Fruit fly (Drosophila melanogaster) whole organism, wandering third instar larva: ENCODE data around the gene Prp3.

ENCODE experiments used
- Abd-B ChIP-seq: fragments of >200 bp; optimal IDR thresholded peaks from 2 replicates; lab custom pipeline; 2017; ENCODE audit warnings: missing biosample characterization, missing genetic modification characterization
- CG32264 ChIP-seq: fragments of 200-800 bp; sonication (Bioruptor generic); optimal IDR thresholded peaks from 2 replicates; lab custom pipeline; 2016; ENCODE audit warnings: missing biosample characterization, missing genetic modification characterization
- CG9705 ChIP-seq: fragments of 200-800 bp; sonication (Bioruptor generic); optimal IDR thresholded peaks from 2 replicates; lab custom pipeline; 2018; ENCODE audit warnings: missing biosample characterization, mild to moderate bottlenecking, missing genetic modification characterization
- CrebA ChIP-seq: fragments of 200-800 bp; sonication (Bioruptor generic); optimal IDR thresholded peaks from 2 replicates; lab custom pipeline; 2016; ENCODE audit warnings: missing biosample characterization, mild to moderate bottlenecking, missing genetic modification characterization, borderline replicate concordance
- Dfd ChIP-seq: fragments of >200 bp; optimal IDR thresholded peaks from 2 replicates; lab custom pipeline; 2017; ENCODE audit warnings: missing biosample characterization, missing genetic modification characterization
- Dif ChIP-seq: fragments of 200-275, 200-300 bp; sonication (Bioruptor generic); optimal IDR thresholded peaks from 2 replicates; lab custom pipeline; 2018; ENCODE audit warnings: missing biosample characterization, missing genetic modification characterization; ENCODE audit not compliant: partially characterized antibody
- GATAd ChIP-seq: sonication (Bioruptor generic); optimal IDR thresholded peaks from 2 replicates; lab custom pipeline; 2016; ENCODE audit warnings: missing biosample characterization, missing genetic modification characterization
- HLH106 ChIP-seq: fragments of 200-800 bp; optimal IDR thresholded peaks from 3 replicates; lab custom pipeline; 2019; ENCODE audit warnings: missing biosample characterization, mild to moderate bottlenecking, missing genetic modification characterization, moderate library complexity
- Hnf4 ChIP-seq: fragments of 200-800 bp; sonication (Bioruptor generic); optimal IDR thresholded peaks from 2 replicates; lab custom pipeline; 2016; ENCODE audit warnings: missing biosample characterization, mild to moderate bottlenecking, missing genetic modification characterization
- Hr78 ChIP-seq: fragments of >200 bp; optimal IDR thresholded peaks from 2 replicates; lab custom pipeline; 2017; ENCODE audit warnings: missing biosample characterization, missing genetic modification characterization
- Hr83 ChIP-seq: fragments of 200-300 bp; sonication (Bioruptor generic); optimal IDR thresholded peaks from 2 replicates; lab custom pipeline; 2016; ENCODE audit warnings: missing biosample characterization, mild to moderate bottlenecking, missing genetic modification characterization, moderate library complexity; ENCODE audit not compliant: poor library complexity, severe bottlenecking
- Jra ChIP-seq: sonication (Bioruptor generic); optimal IDR thresholded peaks from 2 replicates; lab custom pipeline; 2016; ENCODE audit warnings: missing biosample characterization, missing genetic modification characterization
- Mio ChIP-seq: sonication (Bioruptor generic); optimal IDR thresholded peaks from 2 replicates; lab custom pipeline; 2016; ENCODE audit warnings: missing biosample characterization, missing genetic modification characterization
- Myc ChIP-seq: fragments of >200 bp; optimal IDR thresholded peaks from 2 replicates; lab custom pipeline; 2017
- N ChIP-seq: fragments of >200 bp; optimal IDR thresholded peaks from 2 replicates; lab custom pipeline; 2018; ENCODE audit warnings: missing biosample characterization, missing external identifiers, missing genetic modification characterization
- OdsH ChIP-seq: fragments of 200-800 bp; sonication (Bioruptor generic); optimal IDR thresholded peaks from 2 replicates; lab custom pipeline; 2016; ENCODE audit warnings: missing biosample characterization, mild to moderate bottlenecking, missing genetic modification characterization
- Rel ChIP-seq, 2 experiments: fragments of 200-800 bp; sonication (Bioruptor generic) in 1 of 2; optimal IDR thresholded peaks; 2 replicates in 1 of 2; 3 replicates in 1 of 2; lab custom pipeline; 2016 to 2019; ENCODE audit warnings: mild to moderate bottlenecking in 2 of 2, missing biosample characterization in 2 of 2, missing genetic modification characterization in 2 of 2, moderate library complexity in 1 of 2
- Sp1 ChIP-seq: fragments of 200-800 bp; sonication (Bioruptor generic); optimal IDR thresholded peaks from 3 replicates; lab custom pipeline; 2019; ENCODE audit warnings: missing biosample characterization, mild to moderate bottlenecking, missing genetic modification characterization, moderate library complexity
- Vsx2 ChIP-seq: fragments of 200-300, 225-300 bp; sonication (Bioruptor generic); optimal IDR thresholded peaks from 2 replicates; lab custom pipeline; 2018; ENCODE audit warnings: missing biosample characterization, missing genetic modification characterization; ENCODE audit not compliant: partially characterized antibody
- br ChIP-seq: fragments of 200-800 bp; sonication (Bioruptor generic); optimal IDR thresholded peaks from 2 replicates; lab custom pipeline; 2016; ENCODE audit warnings: missing biosample characterization, missing genetic modification characterization
- brk ChIP-seq: fragments of 200-800 bp; sonication (Bioruptor generic); optimal IDR thresholded peaks from 2 replicates; lab custom pipeline; 2016; ENCODE audit warnings: missing biosample characterization, mild to moderate bottlenecking, missing genetic modification characterization
- dl ChIP-seq, 2 experiments: fragments of 175-275, 200-275 bp in 1 of 2; fragments of 200-275 bp in 1 of 2; sonication (Bioruptor generic); optimal IDR thresholded peaks; lab custom pipeline; 2018; ENCODE audit warnings: mild to moderate bottlenecking in 2 of 2, missing biosample characterization in 2 of 2, missing genetic modification characterization in 2 of 2, moderate library complexity in 2 of 2; ENCODE audit not compliant: partially characterized antibody in 2 of 2, insufficient read depth in 1 of 2
- dmrt93B ChIP-seq: fragments of 200-800 bp; sonication (Bioruptor generic); optimal IDR thresholded peaks from 2 replicates; lab custom pipeline; 2018; ENCODE audit warnings: missing biosample characterization, mild to moderate bottlenecking, missing genetic modification characterization
- dsf ChIP-seq: sonication (Bioruptor generic); optimal IDR thresholded peaks from 2 replicates; lab custom pipeline; 2016; ENCODE audit warnings: missing biosample characterization, missing genetic modification characterization, borderline replicate concordance
- ey ChIP-seq: fragments of 200-800 bp; sonication (Bioruptor generic); optimal IDR thresholded peaks from 2 replicates; lab custom pipeline; 2016; ENCODE audit warnings: missing biosample characterization, missing genetic modification characterization
- fru ChIP-seq: fragments of 200-800 bp; sonication (Bioruptor generic); optimal IDR thresholded peaks from 3 replicates; lab custom pipeline; 2016; ENCODE audit warnings: missing biosample characterization, mild to moderate bottlenecking, missing genetic modification characterization
- h ChIP-seq: fragments of 200-800 bp; sonication (Bioruptor generic); optimal IDR thresholded peaks from 3 replicates; lab custom pipeline; 2016; ENCODE audit warnings: missing biosample characterization, mild to moderate bottlenecking, missing genetic modification characterization
- jim ChIP-seq: fragments of 175-275, 200-325 bp; sonication (Bioruptor generic); optimal IDR thresholded peaks from 2 replicates; lab custom pipeline; 2016; ENCODE audit warnings: missing biosample characterization, mild to moderate bottlenecking, missing genetic modification characterization
- lola ChIP-seq: fragments of >200 bp; optimal IDR thresholded peaks from 2 replicates; lab custom pipeline; 2017; ENCODE audit warnings: missing biosample characterization, missing genetic modification characterization
- pan ChIP-seq: fragments of >200 bp; optimal IDR thresholded peaks from 2 replicates; lab custom pipeline; 2017
- psq ChIP-seq: fragments of 200-800 bp; sonication (Bioruptor generic); optimal IDR thresholded peaks from 3 replicates; lab custom pipeline; 2017; ENCODE audit warnings: missing biosample characterization, mild to moderate bottlenecking, missing genetic modification characterization, moderate library complexity
- rgr ChIP-seq: fragments of 200-800 bp; sonication (Bioruptor generic); optimal IDR thresholded peaks from 3 replicates; lab custom pipeline; 2016; ENCODE audit warnings: missing biosample characterization, mild to moderate bottlenecking, missing genetic modification characterization
- sv ChIP-seq: fragments of 200-800 bp; sonication (Bioruptor generic); optimal IDR thresholded peaks from 3 replicates; lab custom pipeline; 2016; ENCODE audit warnings: missing biosample characterization, missing genetic modification characterization
- usp ChIP-seq: fragments of >200 bp; optimal IDR thresholded peaks from 2 replicates; lab custom pipeline; 2017; ENCODE audit warnings: missing biosample characterization, missing genetic modification characterization
- woc ChIP-seq: sonication (Bioruptor generic); optimal IDR thresholded peaks from 2 replicates; lab custom pipeline; 2016; ENCODE audit warnings: missing biosample characterization, mild to moderate bottlenecking, missing genetic modification characterization

Gene Prp3

dm6 chr3L:19903400-19903846 is 6.7 kb upstream of the Prp3 start (continued):
- TF ChIP-seq CrebA (GFP tag; lab: Kevin White, UChicago) (peak; percentile 25), N (GFP tag; lab: Kevin White, UChicago) (no peak)

- TF ChIP-seq Rel (GFP tag; optimal IDR thresholded peaks at IDR 0.05; lab: Kevin White, UChicago) = no peak
- TF ChIP-seq Rel (tag; optimal IDR thresholded peaks at IDR 0.05; lab: Kevin White, UChicago) = peak; percentile 41
- TF ChIP-seq Sp1 (GFP tag; lab: Kevin White, UChicago) = no peak
Measured at dm6 chr3L:19904411-19905135, 5.5 kb upstream of the Prp3 start.

DNA sequence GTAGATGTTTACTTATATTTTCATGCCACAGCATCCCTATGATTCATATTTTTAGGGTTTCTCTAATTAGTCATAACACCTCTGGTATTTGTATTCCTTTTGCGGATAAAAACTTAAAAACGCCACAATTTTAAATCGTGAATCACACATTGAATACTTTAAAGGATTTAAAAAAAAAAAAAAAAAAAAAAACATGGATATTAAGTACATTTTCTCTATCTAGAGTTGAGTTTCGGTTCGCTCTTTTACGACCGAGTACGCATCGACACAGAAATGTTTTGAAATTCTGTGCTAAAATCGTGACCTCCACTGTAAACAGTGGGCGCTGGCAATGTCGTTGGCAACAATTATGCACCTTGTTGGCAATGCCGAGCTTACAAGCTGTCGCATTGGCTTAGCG is 4.7 kb upstream of the Prp3 start:
- TF ChIP-seq rgr (GFP tag; lab: Kevin White, UChicago) (peak; percentile 40), pan (no peak), OdsH (GFP tag; lab: Kevin White, UChicago) (peak; percentile 6), CrebA (GFP tag; lab: Kevin White, UChicago) (no peak), N (GFP tag; lab: Kevin White, UChicago) (no peak), Dfd (no peak), sv (GFP tag; lab: Kevin White, UChicago) (peak; percentile 31), h (GFP tag; lab: Kevin White, UChicago) (peak; percentile 35), ey (GFP tag; lab: Kevin White, UChicago) (peak; percentile 33), br (GFP tag; lab: Kevin White, UChicago) (peak; percentile 18), woc (GFP tag; lab: Kevin White, UChicago) (no peak), Dif (no peak), psq (GFP tag; lab: Kevin White, UChicago) (peak; percentile 5)

- no peak for TF ChIP-seq Myc
- no peak for TF ChIP-seq psq (GFP tag; lab: Kevin White, UChicago)
- TF ChIP-seq Dif = no peak
- TF ChIP-seq OdsH (GFP tag; lab: Kevin White, UChicago) = no peak
- TF ChIP-seq Sp1 (GFP tag; lab: Kevin White, UChicago) = no peak
- TF ChIP-seq GATAd = no peak
- TF ChIP-seq dl (GFP tag; optimal IDR thresholded peaks at IDR 0.05; lab: Kevin White, UChicago; ENCODE audit: insufficient read depth in 1 of 2, partially characterized antibody in 2 of 2) = no peak
- no peak for TF ChIP-seq CG9705
- no peak for TF ChIP-seq Mio (GFP tag; lab: Kevin White, UChicago)
- no peak for TF ChIP-seq ey (GFP tag; lab: Kevin White, UChicago)
- no peak for TF ChIP-seq N (GFP tag; lab: Kevin White, UChicago)
- TF ChIP-seq Rel (GFP tag; optimal IDR thresholded peaks at IDR 0.05; lab: Kevin White, UChicago) = no peak
- no peak for TF ChIP-seq Rel (tag; optimal IDR thresholded peaks at IDR 0.05; lab: Kevin White, UChicago)
- no peak for TF ChIP-seq rgr (GFP tag; lab: Kevin White, UChicago)
- no peak for TF ChIP-seq Abd-B (GFP tag; lab: Kevin White, UChicago)
- no peak for TF ChIP-seq Vsx2
- TF ChIP-seq dmrt93B (GFP tag; lab: Kevin White, UChicago) = no peak
- no peak for TF ChIP-seq fru (GFP tag; lab: Kevin White, UChicago)
- no peak for TF ChIP-seq Jra (GFP tag; lab: Kevin White, UChicago)
- TF ChIP-seq, all 38 proteins: peak for 0
Measured at dm6 chr3L:19906148-19906752, 3.9 kb upstream of the Prp3 start.

DNA sequence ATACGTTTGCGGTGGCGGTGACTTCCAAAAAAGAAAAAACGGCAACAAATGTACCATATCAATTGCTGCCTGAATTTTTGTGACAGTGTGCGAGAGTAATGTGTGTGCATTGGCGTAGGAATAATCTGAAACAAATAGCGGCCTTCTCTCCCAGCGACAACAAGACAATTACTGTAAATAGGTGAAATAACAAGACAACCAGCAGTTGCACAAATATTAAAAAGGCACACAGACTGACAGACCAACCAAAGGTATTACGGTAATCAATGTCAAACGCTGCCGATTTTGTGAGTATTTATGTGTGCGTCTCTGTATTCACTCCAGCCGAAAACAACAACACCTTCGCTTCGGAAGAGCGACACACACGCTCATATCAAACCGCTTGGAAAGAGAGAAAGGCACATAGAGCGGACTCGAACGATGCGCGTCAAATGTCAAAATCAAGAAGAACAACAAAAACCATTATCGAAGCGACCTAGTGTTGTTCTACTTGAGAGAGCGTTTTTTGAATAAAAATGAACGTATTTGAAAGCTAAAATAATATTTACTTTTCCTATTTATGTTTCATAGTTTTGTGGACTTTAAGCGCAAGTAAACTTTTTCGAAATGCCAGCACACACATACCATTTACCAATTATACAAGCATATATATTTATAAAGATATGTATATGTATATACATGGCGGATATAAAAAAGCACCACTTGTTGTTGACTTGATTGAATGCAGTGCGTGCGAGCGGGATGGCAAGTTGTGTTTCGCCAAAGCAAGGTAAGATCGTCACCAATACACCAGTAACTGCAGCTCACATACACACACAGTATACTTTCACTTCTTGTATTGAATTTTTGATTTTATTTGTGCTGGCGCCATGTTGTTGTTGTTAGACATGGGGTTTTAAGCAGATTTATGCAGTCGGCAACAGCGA is 3.1 kb upstream of the Prp3 start:
- peak; percentile 25 for TF ChIP-seq Hnf4
- TF ChIP-seq dl (GFP tag; optimal IDR thresholded peaks at IDR 0.05; lab: Kevin White, UChicago; ENCODE audit: insufficient read depth in 1 of 2, partially characterized antibody in 2 of 2) = peak in 1 of 2 experiments; percentile 55
- TF ChIP-seq Abd-B (GFP tag; lab: Kevin White, UChicago) = no peak
- peak; percentile 41 for TF ChIP-seq rgr (GFP tag; lab: Kevin White, UChicago)
- peak; percentile 53 for TF ChIP-seq OdsH (GFP tag; lab: Kevin White, UChicago)
- TF ChIP-seq lola (GFP tag; lab: Kevin White, UChicago) = no peak
- TF ChIP-seq dsf (GFP tag; lab: Kevin White, UChicago) = no peak
- peak; percentile 64 for TF ChIP-seq h (GFP tag; lab: Kevin White, UChicago)
- peak; percentile 64 for TF ChIP-seq Hr83
- TF ChIP-seq psq (GFP tag; lab: Kevin White, UChicago) = peak; percentile 14
- no peak for TF ChIP-seq brk (GFP tag; lab: Kevin White, UChicago)
- TF ChIP-seq CG32264 (GFP tag; lab: Kevin White, UChicago) = no peak
- no peak for TF ChIP-seq Myc
- no peak for TF ChIP-seq jim
- no peak for TF ChIP-seq pan
- TF ChIP-seq HLH106 (tag; lab: Kevin White, UChicago) = peak; percentile 34
- no peak for TF ChIP-seq usp
- TF ChIP-seq Hr78 (GFP tag; lab: Kevin White, UChicago) = no peak
- TF ChIP-seq Sp1 (GFP tag; lab: Kevin White, UChicago) = peak; percentile 22
- no peak for TF ChIP-seq Jra (GFP tag; lab: Kevin White, UChicago)
